Worm (Caenorhabditis elegans) whole organism, L4 larva: ENCODE data around the gene D1014.4.

Experiments
- F26F4.8 ChIP-seq: fragments of 200-800 bp; sonication (Bioruptor generic); conservative IDR thresholded peaks from 2 replicates; pipeline ENCODE4 v1.3.6; 2022; ENCODE audit warnings: missing genetic modification characterization, missing compliant biosample characterization
- F44E2.7 ChIP-seq: fragments of 200-800 bp; sonication (Bioruptor generic); IDR thresholded peaks from 2 replicates; pipeline ENCODE4 v2.1.2; 2022; ENCODE audit warnings: missing genetic modification characterization, missing compliant biosample characterization
- F49E8.2 ChIP-seq: sonication (generic microtip); optimal IDR thresholded peaks from 2 replicates; lab custom pipeline; 2016; ENCODE audit warnings: missing compliant biosample characterization, mild to moderate bottlenecking, missing genetic modification characterization, borderline replicate concordance
- T20F7.1 ChIP-seq: fragments of 200-800 bp; sonication (Bioruptor generic); optimal IDR thresholded peaks from 2 replicates; lab custom pipeline; 2018; ENCODE audit warnings: mild to moderate bottlenecking, missing genetic modification characterization, missing compliant biosample characterization
- T26A8.4 ChIP-seq: fragments of 200-800 bp; sonication (Bioruptor generic); IDR thresholded peaks from 2 replicates; pipeline ENCODE4 v1.3.6; 2022; ENCODE audit warnings: missing genetic modification characterization, missing compliant biosample characterization
- Y105C5A.15 ChIP-seq: fragments of 200-800 bp; sonication (Bioruptor generic); IDR thresholded peaks from 2 replicates; pipeline ENCODE4 v1.3.6; 2022; ENCODE audit warnings: missing genetic modification characterization, missing compliant biosample characterization
- Y5F2A.4 ChIP-seq: fragments of 200-800 bp; sonication (Bioruptor generic); optimal IDR thresholded peaks from 2 replicates; lab custom pipeline; 2018; ENCODE audit warnings: mild to moderate bottlenecking, missing genetic modification characterization, missing compliant biosample characterization
- ZK546.5 ChIP-seq, 2 experiments: sonication (generic microtip); optimal IDR thresholded peaks; 2 replicates each; lab custom pipeline; 2017; ENCODE audit warnings: missing biosample characterization in 2 of 2, missing genetic modification characterization in 2 of 2
- aly-2 ChIP-seq: sonication (generic microtip); optimal IDR thresholded peaks from 2 replicates; lab custom pipeline; 2018; ENCODE audit warnings: missing biosample characterization, missing genetic modification characterization
- attf-4 ChIP-seq: sonication (generic microtip); optimal IDR thresholded peaks from 3 replicates; lab custom pipeline; 2017; ENCODE audit warnings: missing biosample characterization, missing genetic modification characterization
- ceh-20 ChIP-seq: fragments of 200-800 bp; sonication (Bioruptor generic); IDR thresholded peaks from 2 replicates; pipeline ENCODE4 v1.3.6; 2022; ENCODE audit warnings: missing genetic modification reagents, missing genetic modification characterization, missing compliant biosample characterization
- ceh-28 ChIP-seq: fragments of 150-350 bp; optimal IDR thresholded peaks from 2 replicates; lab custom pipeline; 2014; ENCODE audit warnings: missing biosample characterization, missing genetic modification reagents, missing genetic modification characterization
- ceh-82 ChIP-seq: sonication (generic microtip); optimal IDR thresholded peaks from 2 replicates; lab custom pipeline; 2017; ENCODE audit warnings: missing biosample characterization, missing genetic modification characterization
- ctbp-1 ChIP-seq: fragments of 200-800 bp; sonication (Bioruptor generic); IDR thresholded peaks from 2 replicates; pipeline ENCODE4 v1.3.6; 2022; ENCODE audit warnings: missing genetic modification reagents, missing genetic modification characterization, missing compliant biosample characterization
- daf-16 ChIP-seq, 3 experiments: sonication (generic microtip); optimal IDR thresholded peaks; 2 replicates each; lab custom pipeline; 2016 to 2017; ENCODE audit warnings: missing genetic modification characterization in 3 of 3, missing genetic modification reagents in 3 of 3, mild to moderate bottlenecking in 2 of 3, missing compliant biosample characterization in 2 of 3, missing biosample characterization in 1 of 3, moderate library complexity in 1 of 3
- daf-8 ChIP-seq: fragments of 200-800 bp; sonication (Bioruptor generic); IDR thresholded peaks from 2 replicates; pipeline ENCODE4 v1.3.6; 2022; ENCODE audit warnings: missing genetic modification characterization, missing compliant biosample characterization
- dmd-6 ChIP-seq: fragments of 200-800 bp; sonication (Bioruptor generic); IDR thresholded peaks from 2 replicates; pipeline ENCODE4 v1.3.6; 2022; ENCODE audit warnings: missing genetic modification reagents, missing genetic modification characterization, missing compliant biosample characterization
- dmd-8 ChIP-seq: fragments of 200-800 bp; sonication (Bioruptor generic); IDR thresholded peaks from 2 replicates; pipeline ENCODE4 v1.3.6; 2022; ENCODE audit warnings: missing genetic modification characterization, missing compliant biosample characterization
- dmd-9 ChIP-seq: fragments of 200-800 bp; sonication (Bioruptor generic); IDR thresholded peaks from 2 replicates; pipeline ENCODE4 v1.3.6; 2022; ENCODE audit warnings: missing genetic modification reagents, missing genetic modification characterization, missing compliant biosample characterization
- dpl-1 ChIP-seq: fragments of 150-350 bp; optimal IDR thresholded peaks from 2 replicates; lab custom pipeline; 2014; ENCODE audit warnings: missing biosample characterization, missing genetic modification reagents, missing genetic modification characterization
- fos-1 ChIP-seq: fragments of 150-350 bp; optimal IDR thresholded peaks from 2 replicates; lab custom pipeline; 2014; ENCODE audit warnings: missing biosample characterization, missing genetic modification characterization
- hlh-11 ChIP-seq: fragments of 200-800 bp; sonication (Bioruptor generic); optimal IDR thresholded peaks from 2 replicates; lab custom pipeline; 2018; ENCODE audit warnings: mild to moderate bottlenecking, missing genetic modification characterization, missing compliant biosample characterization
- hmg-1.1 ChIP-seq: fragments of 200-800 bp; sonication (Bioruptor generic); IDR thresholded peaks from 2 replicates; pipeline ENCODE4 v1.3.6; 2022; ENCODE audit warnings: missing genetic modification reagents, missing genetic modification characterization, missing compliant biosample characterization
- jun-1 ChIP-seq: fragments of 150-350 bp; optimal IDR thresholded peaks from 2 replicates; lab custom pipeline; 2014; ENCODE audit warnings: missing biosample characterization, missing genetic modification reagents, missing genetic modification characterization
- lim-7 ChIP-seq: fragments of 200-800 bp; sonication (Bioruptor generic); IDR thresholded peaks from 2 replicates; pipeline ENCODE4 v1.3.6; 2022; ENCODE audit warnings: missing genetic modification characterization, missing compliant biosample characterization
- lin-29 ChIP-seq: fragments of 200-800 bp; sonication (Bioruptor generic); IDR thresholded peaks from 2 replicates; pipeline ENCODE4 v1.3.6; 2022; ENCODE audit warnings: missing genetic modification reagents, missing genetic modification characterization, missing compliant biosample characterization
- lin-38 ChIP-seq: fragments of 200-800 bp; sonication (Bioruptor generic); IDR thresholded peaks from 2 replicates; pipeline ENCODE4 v1.3.6; 2022; ENCODE audit warnings: missing genetic modification reagents, missing genetic modification characterization, missing compliant biosample characterization
- lin-39 ChIP-seq: fragments of 150-350 bp; optimal IDR thresholded peaks from 2 replicates; lab custom pipeline; 2014; ENCODE audit warnings: missing biosample characterization, missing genetic modification reagents, missing genetic modification characterization
- madf-9 ChIP-seq: fragments of 200-800 bp; sonication (Bioruptor generic); conservative IDR thresholded peaks from 2 replicates; pipeline ENCODE4 v1.3.6; 2022; ENCODE audit warnings: missing genetic modification reagents, missing genetic modification characterization, missing compliant biosample characterization
- mdl-1 ChIP-seq, 2 experiments: fragments of 150-350 bp in 1 of 2; sonication (generic microtip) in 1 of 2; optimal IDR thresholded peaks; 2 replicates each; lab custom pipeline; 2014 to 2017; ENCODE audit warnings: missing biosample characterization in 2 of 2, missing genetic modification characterization in 2 of 2
- mdt-29 ChIP-seq: fragments of 200-800 bp; sonication (Bioruptor generic); IDR thresholded peaks from 2 replicates; pipeline ENCODE4 v1.3.6; 2022; ENCODE audit warnings: missing genetic modification reagents, missing genetic modification characterization, missing compliant biosample characterization
- mxl-2 ChIP-seq: fragments of 200-800 bp; sonication (Bioruptor generic); conservative IDR thresholded peaks from 2 replicates; pipeline ENCODE4 v1.3.6; 2022; ENCODE audit warnings: missing genetic modification reagents, missing genetic modification characterization, missing compliant biosample characterization
- mxl-3 ChIP-seq: fragments of 200-800 bp; sonication (Bioruptor generic); optimal IDR thresholded peaks from 2 replicates; lab custom pipeline; 2018; ENCODE audit warnings: mild to moderate bottlenecking, missing genetic modification characterization, missing compliant biosample characterization
- nhr-28 ChIP-seq: fragments of 150-350 bp; optimal IDR thresholded peaks from 2 replicates; lab custom pipeline; 2014; ENCODE audit warnings: missing biosample characterization, missing genetic modification characterization
- nhr-6 ChIP-seq: fragments of 150-350 bp; optimal IDR thresholded peaks from 2 replicates; lab custom pipeline; 2014; ENCODE audit warnings: missing biosample characterization, missing genetic modification characterization
- pha-4 ChIP-seq, 2 experiments: fragments of 150-350 bp in 1 of 2; fragments of 200-800 bp in 1 of 2; sonication (Bioruptor generic) in 1 of 2; IDR thresholded peaks in 1 of 2; optimal IDR thresholded peaks in 1 of 2; 2 replicates each; pipeline versions ENCODE4 v1.3.6 to Lab custom; 2014 to 2022; ENCODE audit warnings: missing genetic modification characterization in 2 of 2, missing genetic modification reagents in 2 of 2, missing biosample characterization in 1 of 2, missing compliant biosample characterization in 1 of 2
- pqm-1 ChIP-seq: sonication (generic microtip); optimal IDR thresholded peaks from 2 replicates; lab custom pipeline; 2017; ENCODE audit warnings: missing biosample characterization, missing genetic modification characterization
- rbr-2 ChIP-seq: sonication (generic microtip); optimal IDR thresholded peaks from 2 replicates; lab custom pipeline; 2016; ENCODE audit warnings: missing genotype, missing genetic modification characterization, missing compliant biosample characterization
- saeg-2 ChIP-seq: fragments of 200-800 bp; sonication (Bioruptor generic); IDR thresholded peaks from 2 replicates; pipeline ENCODE4 v1.3.6; 2022; ENCODE audit warnings: missing genetic modification reagents, missing genetic modification characterization, missing compliant biosample characterization
- set-16 ChIP-seq: fragments of 200-800 bp; sonication (Bioruptor generic); IDR thresholded peaks from 2 replicates; pipeline ENCODE4 v1.3.6; 2022; ENCODE audit warnings: missing genetic modification reagents, missing genetic modification characterization, missing compliant biosample characterization
- skn-1 ChIP-seq: fragments of 150-350 bp; optimal IDR thresholded peaks from 2 replicates; lab custom pipeline; 2014; ENCODE audit warnings: missing biosample characterization, missing genetic modification characterization
- spr-1 ChIP-seq: sonication (generic microtip); optimal IDR thresholded peaks from 2 replicates; lab custom pipeline; 2016; ENCODE audit warnings: mild to moderate bottlenecking, missing genetic modification characterization, missing compliant biosample characterization
- spr-3 ChIP-seq: fragments of 200-800 bp; sonication (Bioruptor generic); optimal IDR thresholded peaks from 2 replicates; lab custom pipeline; 2018; ENCODE audit warnings: mild to moderate bottlenecking, missing genetic modification characterization, missing compliant biosample characterization
- tra-1 ChIP-seq: fragments of 200-800 bp; sonication (Bioruptor generic); IDR thresholded peaks from 2 replicates; pipeline ENCODE4 v1.3.6; 2022; ENCODE audit warnings: missing genetic modification reagents, missing genetic modification characterization, missing compliant biosample characterization
- unc-130 ChIP-seq: sonication (generic microtip); optimal IDR thresholded peaks from 2 replicates; lab custom pipeline; 2016; ENCODE audit warnings: missing genetic modification reagents, missing genetic modification characterization, missing compliant biosample characterization
- unc-62 ChIP-seq, 3 experiments: fragments of 150-350 bp in 1 of 3; sonication (generic microtip); optimal IDR thresholded peaks in 2 of 3; peaks in 1 of 3; 1 replicate in 1 of 3; 2 replicates in 2 of 3; lab custom pipeline; 2014 to 2017; ENCODE audit warnings: missing biosample characterization in 3 of 3, missing genetic modification characterization in 3 of 3, missing genetic modification reagents in 3 of 3, missing genotype in 1 of 3
- zag-1 ChIP-seq: fragments of 150-350 bp; optimal IDR thresholded peaks from 2 replicates; lab custom pipeline; 2014; ENCODE audit warnings: missing biosample characterization, missing genetic modification characterization
- zfp-2 ChIP-seq: sonication (generic microtip); optimal IDR thresholded peaks from 2 replicates; lab custom pipeline; 2016; ENCODE audit warnings: mild to moderate bottlenecking, missing genetic modification characterization, missing compliant biosample characterization
- zip-11 ChIP-seq: fragments of 200-800 bp; sonication (Bioruptor generic); IDR thresholded peaks from 2 replicates; pipeline ENCODE4 v1.3.6; 2022; ENCODE audit warnings: missing genetic modification characterization, missing compliant biosample characterization
- zip-2 ChIP-seq: fragments of 150-350 bp; optimal IDR thresholded peaks from 2 replicates; lab custom pipeline; 2014; ENCODE audit warnings: missing biosample characterization, missing genetic modification characterization
- ztf-7 ChIP-seq: fragments of 150-350 bp; optimal IDR thresholded peaks from 2 replicates; lab custom pipeline; 2014; ENCODE audit warnings: missing biosample characterization, missing genetic modification characterization

Gene D1014.4

ce11 chrV:8130149-8130661, 2.8 kb upstream of the D1014.4 start, which contains the start of gene snap-1:
snap-1 (plus strand) TSS chrV:8130611.
- TF ChIP-seq hmg-1.1 (GFP tag; lab: Robert Waterston, UW) (peak; percentile 57), zfp-2 (tag; lab: Kevin White, UChicago) (no peak), aly-2 (no peak), zip-2 (tag; lab: Kevin White, UChicago) (no peak), spr-1 (no peak), fos-1 (no peak), nhr-28 (tag; lab: Kevin White, UChicago) (no peak), daf-16 (GFP tag; optimal IDR thresholded peaks at IDR 0.05; lab: Kevin White, UChicago) (no peak), daf-16 (tag; optimal IDR thresholded peaks at IDR 0.05; lab: Kevin White, UChicago) (peak; percentile 57), spr-3 (GFP tag; lab: Kevin White, UChicago) (no peak), ztf-7 (tag; lab: Kevin White, UChicago) (no peak), hlh-11 (tag; lab: Kevin White, UChicago) (peak; percentile 66), rbr-2 (tag; lab: Kevin White, UChicago) (peak; percentile 55), T26A8.4 (GFP tag; lab: Robert Waterston, UW) (no peak), ceh-28 (tag; lab: Kevin White, UChicago) (no peak), dpl-1 (GFP tag; lab: Kevin White, UChicago) (peak; percentile 42), Y105C5A.15 (no peak), attf-4 (tag; lab: Kevin White, UChicago) (no peak), daf-8 (GFP tag; lab: Robert Waterston, UW) (no peak), unc-130 (GFP tag; lab: Kevin White, UChicago) (no peak), F49E8.2 (tag; lab: Kevin White, UChicago) (no peak), lin-38 (GFP tag; lab: Robert Waterston, UW) (no peak), skn-1 (no peak), F44E2.7 (GFP tag; lab: Robert Waterston, UW) (no peak), lin-29 (GFP tag; lab: Robert Waterston, UW) (no peak), ZK546.5 (tag; optimal IDR thresholded peaks at IDR 0.05; lab: Kevin White, UChicago) (no peak), zip-11 (no peak), nhr-6 (tag; lab: Kevin White, UChicago) (no peak), zag-1 (tag; lab: Kevin White, UChicago) (no peak), pqm-1 (no peak), dmd-6 (no peak; the same call in 1 of the 2 replicates), F26F4.8 (GFP tag; lab: Robert Waterston, UW) (no peak), madf-9 (GFP tag; lab: Robert Waterston, UW) (no peak), tra-1 (GFP tag; lab: Robert Waterston, UW) (no peak), mxl-2 (GFP tag; lab: Robert Waterston, UW) (no peak), saeg-2 (GFP tag; lab: Robert Waterston, UW) (no peak), dmd-9 (no peak), jun-1 (tag; lab: Kevin White, UChicago) (no peak), ctbp-1 (GFP tag; lab: Robert Waterston, UW) (peak; percentile 58; the same call in 1 of the 2 replicates), mxl-3 (peak; percentile 74), T20F7.1 (GFP tag; lab: Kevin White, UChicago) (peak; percentile 42), mdt-29 (GFP tag; lab: Robert Waterston, UW) (no peak), mdl-1 (tag; optimal IDR thresholded peaks at IDR 0.05; lab: Kevin White, UChicago) (peak in 1 of 2 experiments; percentile 38), Y5F2A.4 (no peak), pha-4 (GFP tag; IDR thresholded peaks at IDR 0.05; lab: Robert Waterston, UW) (no peak), pha-4 (tag; optimal IDR thresholded peaks at IDR 0.05; lab: Kevin White, UChicago) (no peak), ceh-20 (GFP tag; lab: Robert Waterston, UW) (no peak), lin-39 (tag; lab: Kevin White, UChicago) (no peak), lim-7 (no peak), ceh-82 (no peak), unc-62 (GFP tag; optimal IDR thresholded peaks at IDR 0.05 in 1 of 2; lab: Kevin White, UChicago) (peak in 1 of 2 experiments; percentile 32), unc-62 (tag; optimal IDR thresholded peaks at IDR 0.05; lab: Kevin White, UChicago) (no peak), set-16 (GFP tag; lab: Robert Waterston, UW) (no peak), dmd-8 (no peak)
